Worm (Caenorhabditis elegans) whole organism, midembryonic: Measurements from ENCODE around the gene set-14.

ENCODE experiments used
- flt-1 ChIP-seq: fragments of 200-800 bp; sonication (Bioruptor generic); IDR thresholded peaks from 2 replicates; pipeline ENCODE4 v1.3.6; 2022; ENCODE audit warnings: missing genetic modification characterization, missing compliant biosample characterization
- klf-2 ChIP-seq: fragments of 200-800 bp; sonication (Bioruptor generic); conservative IDR thresholded peaks from 2 replicates; pipeline ENCODE4 v1.3.6; 2022; ENCODE audit warnings: missing genetic modification reagents, missing genetic modification characterization, missing compliant biosample characterization
- tab-1 ChIP-seq: fragments of 200-800 bp; sonication (Bioruptor generic); IDR thresholded peaks from 2 replicates; pipeline ENCODE4 v1.3.6; 2022; ENCODE audit warnings: missing genetic modification characterization, missing compliant biosample characterization
- ztf-23 ChIP-seq: fragments of 200-800 bp; sonication (Bioruptor generic); IDR thresholded peaks from 2 replicates; pipeline ENCODE4 v1.3.6; 2022; ENCODE audit warnings: missing genetic modification reagents, missing genetic modification characterization, missing compliant biosample characterization
- ztf-29 ChIP-seq: fragments of 200-800 bp; sonication (Bioruptor generic); IDR thresholded peaks from 2 replicates; pipeline ENCODE4 v1.3.6; 2022; ENCODE audit warnings: missing genetic modification reagents, missing genetic modification characterization, missing compliant biosample characterization

DNA sequence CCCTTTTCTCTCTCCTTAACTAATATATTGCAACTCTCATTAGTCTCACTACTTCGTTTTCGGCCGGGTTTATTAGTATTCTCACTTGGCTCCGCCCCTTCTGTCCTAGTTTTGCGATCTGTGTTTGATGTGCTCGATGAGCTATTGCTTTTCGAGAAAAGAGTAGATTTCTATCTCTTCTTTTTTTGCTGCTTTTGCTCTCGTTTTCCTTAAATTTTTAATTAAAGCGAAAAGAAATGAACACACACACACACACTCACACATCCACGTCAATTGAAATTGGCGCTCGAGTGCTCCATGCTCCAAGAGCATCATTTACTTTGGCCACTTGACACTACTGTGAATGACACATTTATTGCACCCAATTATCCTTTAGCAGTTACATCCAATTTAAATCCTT lies 8.3 kb upstream of the set-14 start:
- no peak for TF ChIP-seq ztf-23 (GFP tag; lab: Robert Waterston, UW)
- TF ChIP-seq flt-1 (GFP tag; lab: Robert Waterston, UW): no peak
- TF ChIP-seq klf-2 (GFP tag; lab: Robert Waterston, UW): no peak
- no peak for TF ChIP-seq tab-1 (GFP tag; lab: Robert Waterston, UW)
- no peak for TF ChIP-seq ztf-29 (GFP tag; lab: Robert Waterston, UW)
